Fruit fly (Drosophila melanogaster) whole organism, larva: ENCODE results near the gene feo.

Experiments used
- noc ChIP-seq: fragments of 200-800 bp; sonication (Bioruptor generic); optimal IDR thresholded peaks from 3 replicates; lab custom pipeline; 2019; ENCODE audit warnings: missing biosample characterization, mild to moderate bottlenecking, missing genetic modification characterization, moderate library complexity

feo gene

DNA sequence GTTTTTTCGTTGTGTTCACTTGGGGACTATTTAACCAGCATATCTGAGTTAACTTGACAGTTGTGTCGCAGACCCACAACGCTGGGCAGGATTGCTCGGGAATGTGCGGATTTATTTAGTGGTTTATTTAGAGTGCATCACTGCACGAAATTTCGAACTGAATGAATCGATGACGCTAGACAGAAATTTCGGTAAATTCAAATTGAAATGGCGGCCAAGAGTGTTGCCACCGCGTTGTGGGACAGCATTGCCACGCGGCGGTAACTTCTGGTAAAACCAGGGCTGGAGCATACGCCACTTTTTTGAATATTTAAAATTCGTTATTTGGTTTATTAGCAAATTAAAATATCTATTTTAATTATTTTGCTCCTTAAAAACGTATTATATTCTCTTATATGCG is at the start of gene feo:
Gene feo, minus strand, starts transcription at position 184 of the 400 bp plus-strand sequence.
- TF ChIP-seq noc (tag; lab: Kevin White, UChicago) = no peak

dm6 chrX:10899665-10900064 is 45.0 kb upstream of the feo start, which contains the start of gene CG15208:
TSS of gene CG15208 (plus strand) at chrX:10899965.
- TF ChIP-seq noc (tag; lab: Kevin White, UChicago) = no peak

- TF ChIP-seq noc (tag; lab: Kevin White, UChicago) = peak; percentile 13
These were observed 44.6 kb upstream of the feo start, which contains the start of gene CG1582 for dm6 chrX:10899232-10899631. TSS of gene CG1582 (minus strand) at chrX:10899302.

dm6 chrX:10893208-10893607 is 38.5 kb upstream of the feo start:
- no peak for TF ChIP-seq noc (tag; lab: Kevin White, UChicago)

dm6 chrX:10891150-10891549 is 36.5 kb upstream of the feo start, which contains the start of gene Ork1:
TSS of gene Ork1 (minus strand) at chrX:10891250.
- TF ChIP-seq noc (tag; lab: Kevin White, UChicago) = no peak

- no peak for TF ChIP-seq noc (tag; lab: Kevin White, UChicago)
These were observed 35.4 kb upstream of the feo start for dm6 chrX:10889955-10890617.

DNA sequence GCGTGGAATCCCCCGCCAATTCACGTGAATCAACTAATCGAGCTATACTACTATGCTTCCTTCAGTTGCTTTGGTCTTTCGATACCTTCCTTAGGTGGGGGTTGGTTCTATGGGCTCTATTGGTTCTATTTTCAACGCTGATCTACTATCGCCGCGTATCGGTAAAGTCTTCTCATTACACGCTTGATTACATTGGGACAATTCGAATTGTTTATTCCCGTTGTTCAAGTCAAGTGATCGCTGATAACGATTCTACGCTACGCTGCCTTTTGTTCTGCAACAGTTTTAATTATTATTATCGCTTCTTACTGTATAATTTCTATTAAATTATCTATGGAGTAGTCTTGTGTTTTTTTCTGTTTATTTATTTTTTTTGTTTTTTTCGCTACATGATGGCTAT is 33.0 kb upstream of the feo start:
- TF ChIP-seq noc (tag; lab: Kevin White, UChicago) = no peak

DNA sequence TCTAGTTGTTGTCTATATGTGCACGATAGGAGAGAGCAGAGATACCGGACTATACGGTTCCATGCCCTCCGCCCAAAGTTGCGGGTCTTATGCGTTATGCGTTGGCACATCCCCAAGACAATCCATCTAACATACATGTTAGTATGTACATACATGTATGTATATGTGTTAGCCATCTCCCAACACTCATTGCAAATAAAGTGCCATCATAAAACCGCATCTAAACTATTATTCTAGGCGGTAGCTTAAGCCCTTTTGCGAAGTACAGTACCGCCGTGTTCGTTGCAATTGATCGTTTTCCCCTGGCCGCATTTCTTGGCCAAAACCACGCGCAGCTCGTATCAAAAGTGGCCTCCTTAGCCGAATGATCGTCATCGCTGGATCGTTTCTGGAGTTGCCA is 31.7 kb upstream of the feo start:
- TF ChIP-seq noc (tag; lab: Kevin White, UChicago) = peak; percentile 59

dm6 chrX:10883740-10884139 is 29.1 kb upstream of the feo start:
- no peak for TF ChIP-seq noc (tag; lab: Kevin White, UChicago)

dm6 chrX:10882786-10883185 is 28.1 kb upstream of the feo start:
- no peak for TF ChIP-seq noc (tag; lab: Kevin White, UChicago)

dm6 chrX:10877087-10877935 is 22.6 kb upstream of the feo start, which contains the start of gene CG1637:
TSS of gene CG1637 (minus strand) at chrX:10877893.
- no peak for TF ChIP-seq noc (tag; lab: Kevin White, UChicago)

DNA sequence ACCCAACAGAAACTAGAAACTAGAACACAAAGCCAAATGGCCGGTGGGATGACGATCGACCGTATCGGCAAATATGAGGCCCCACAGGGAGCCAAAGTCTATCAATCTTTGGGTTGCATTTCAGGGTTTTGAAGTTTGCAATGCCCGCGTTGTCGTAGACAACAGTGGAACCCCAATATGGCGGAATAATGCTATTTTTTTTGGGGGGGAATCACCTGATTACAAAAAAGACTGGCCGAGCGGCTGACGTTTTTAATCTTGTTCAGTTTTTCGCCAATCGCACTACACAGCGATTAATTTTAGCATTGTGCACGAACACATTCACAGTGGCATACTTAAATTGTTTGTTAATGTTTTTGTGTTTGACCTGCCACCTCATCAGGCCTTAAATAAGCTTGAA is 21.8 kb upstream of the feo start:
- no peak for TF ChIP-seq noc (tag; lab: Kevin White, UChicago)

- TF ChIP-seq noc (tag; lab: Kevin White, UChicago) = no peak
These were observed 14.4 kb upstream of the feo start, which contains the start of gene CG2157 for dm6 chrX:10869045-10869444. TSS of gene CG2157 (plus strand) at chrX:10869284.

DNA sequence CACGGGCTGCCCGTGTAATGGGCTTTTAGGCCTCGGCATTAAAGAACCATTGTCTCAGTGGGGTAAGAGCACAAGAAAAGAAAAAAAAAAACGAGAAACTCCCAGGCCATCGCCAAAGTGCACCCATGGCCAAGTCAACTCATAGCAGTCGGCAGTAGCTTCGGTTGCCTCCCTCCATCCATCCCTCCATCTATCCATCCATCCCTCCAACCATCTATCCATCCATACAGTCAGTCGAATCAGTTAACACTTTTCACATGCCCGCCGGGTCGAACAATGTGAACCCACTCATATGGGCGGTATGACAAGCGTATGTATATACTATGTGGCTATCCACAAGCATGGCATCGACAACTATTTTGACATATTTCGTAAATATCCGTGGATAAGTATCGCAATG is 13.0 kb upstream of the feo start:
- TF ChIP-seq noc (tag; lab: Kevin White, UChicago) = no peak

dm6 chrX:10865580-10866331 is 11.1 kb upstream of the feo start:
- no peak for TF ChIP-seq noc (tag; lab: Kevin White, UChicago)

- TF ChIP-seq noc (tag; lab: Kevin White, UChicago) = no peak
These were observed 3.2 kb upstream of the feo start for dm6 chrX:10857853-10858252.
